Worm (Caenorhabditis elegans) whole organism, L4 larva: Measurements from ENCODE around the gene erfa-3.
A peak's percentile ranks its signal among the peaks of the same experiment; 100 is the strongest.

Source experiments
- F26F4.8 ChIP-seq: fragments of 200-800 bp; sonication (Bioruptor generic); conservative IDR thresholded peaks from 2 replicates; pipeline ENCODE4 v1.3.6; 2022; ENCODE audit warnings: missing genetic modification characterization, missing compliant biosample characterization
- R02D3.7 ChIP-seq: fragments of 150-350 bp; sonication (generic microtip); optimal IDR thresholded peaks from 3 replicates; lab custom pipeline; 2014; ENCODE audit warnings: missing biosample characterization, missing genetic modification characterization
- T20F7.1 ChIP-seq: fragments of 200-800 bp; sonication (Bioruptor generic); optimal IDR thresholded peaks from 2 replicates; lab custom pipeline; 2018; ENCODE audit warnings: mild to moderate bottlenecking, missing genetic modification characterization, missing compliant biosample characterization
- T26A8.4 ChIP-seq: fragments of 200-800 bp; sonication (Bioruptor generic); IDR thresholded peaks from 2 replicates; pipeline ENCODE4 v1.3.6; 2022; ENCODE audit warnings: missing genetic modification characterization, missing compliant biosample characterization
- ZK337.2 ChIP-seq: fragments of 200-800 bp; sonication (Bioruptor generic); IDR thresholded peaks from 2 replicates; pipeline ENCODE4 v1.3.6; 2022; ENCODE audit warnings: missing genetic modification reagents, missing genetic modification characterization, missing compliant biosample characterization
- aha-1 ChIP-seq: fragments of 150-350 bp; peaks from one replicate; lab custom pipeline; 2014; ENCODE audit warnings: missing biosample characterization, missing genetic modification characterization
- arid-1 ChIP-seq: fragments of 200-800 bp; sonication (Bioruptor generic); conservative IDR thresholded peaks from 2 replicates; pipeline ENCODE4 v1.3.6; 2022; ENCODE audit warnings: missing genetic modification reagents, missing genetic modification characterization, missing compliant biosample characterization
- ceh-28 ChIP-seq: fragments of 150-350 bp; optimal IDR thresholded peaks from 2 replicates; lab custom pipeline; 2014; ENCODE audit warnings: missing biosample characterization, missing genetic modification reagents, missing genetic modification characterization
- ceh-44 ChIP-seq: fragments of 200-800 bp; sonication (Bioruptor generic); IDR thresholded peaks from 2 replicates; pipeline ENCODE4 v1.3.6; 2022; ENCODE audit warnings: missing genetic modification reagents, missing genetic modification characterization, missing compliant biosample characterization
- ctbp-1 ChIP-seq: fragments of 200-800 bp; sonication (Bioruptor generic); IDR thresholded peaks from 2 replicates; pipeline ENCODE4 v1.3.6; 2022; ENCODE audit warnings: missing genetic modification reagents, missing genetic modification characterization, missing compliant biosample characterization
- daf-12 ChIP-seq: fragments of 150-350 bp; optimal IDR thresholded peaks from 2 replicates; lab custom pipeline; 2014; ENCODE audit warnings: missing biosample characterization, missing genetic modification reagents, missing genetic modification characterization
- daf-19 ChIP-seq: fragments of 200-800 bp; sonication (Bioruptor generic); conservative IDR thresholded peaks from 2 replicates; pipeline ENCODE4 v1.3.6; 2022; ENCODE audit warnings: missing genetic modification characterization, missing compliant biosample characterization
- dmd-9 ChIP-seq: fragments of 200-800 bp; sonication (Bioruptor generic); IDR thresholded peaks from 2 replicates; pipeline ENCODE4 v1.3.6; 2022; ENCODE audit warnings: missing genetic modification reagents, missing genetic modification characterization, missing compliant biosample characterization
- duxl-1 ChIP-seq: sonication (generic microtip); optimal IDR thresholded peaks from 2 replicates; lab custom pipeline; 2016; ENCODE audit warnings: mild to moderate bottlenecking, missing genetic modification characterization, moderate library complexity, missing compliant biosample characterization; ENCODE audit not compliant: poor library complexity
- dve-1 ChIP-seq: sonication (generic microtip); optimal IDR thresholded peaks from 2 replicates; lab custom pipeline; 2017; ENCODE audit warnings: antibody characterized with exemption, mild to moderate bottlenecking, missing genetic modification characterization, missing compliant biosample characterization; ENCODE audit not compliant: insufficient read depth
- fkh-10 ChIP-seq: fragments of 150-350 bp; optimal IDR thresholded peaks from 2 replicates; lab custom pipeline; 2014; ENCODE audit warnings: missing biosample characterization, missing genetic modification reagents, missing genetic modification characterization
- hif-1 ChIP-seq, 2 experiments: sonication (generic microtip); optimal IDR thresholded peaks; 2 replicates each; lab custom pipeline; 2016 to 2017; ENCODE audit warnings: missing compliant biosample characterization in 2 of 2, missing genetic modification characterization in 2 of 2, missing genetic modification reagents in 2 of 2, missing genotype in 2 of 2, mild to moderate bottlenecking in 1 of 2
- jun-1 ChIP-seq: fragments of 150-350 bp; optimal IDR thresholded peaks from 2 replicates; lab custom pipeline; 2014; ENCODE audit warnings: missing biosample characterization, missing genetic modification reagents, missing genetic modification characterization
- lin-1 ChIP-seq: fragments of 200-800 bp; sonication (Bioruptor generic); IDR thresholded peaks from 2 replicates; pipeline ENCODE4 v1.3.6; 2022; ENCODE audit warnings: missing genetic modification reagents, missing genetic modification characterization, missing compliant biosample characterization
- lin-29 ChIP-seq: fragments of 200-800 bp; sonication (Bioruptor generic); IDR thresholded peaks from 2 replicates; pipeline ENCODE4 v1.3.6; 2022; ENCODE audit warnings: missing genetic modification reagents, missing genetic modification characterization, missing compliant biosample characterization
- lin-39 ChIP-seq: fragments of 150-350 bp; optimal IDR thresholded peaks from 2 replicates; lab custom pipeline; 2014; ENCODE audit warnings: missing biosample characterization, missing genetic modification reagents, missing genetic modification characterization
- lsy-2 ChIP-seq, 2 experiments: fragments of 150-350 bp in 1 of 2; sonication (generic microtip) in 1 of 2; optimal IDR thresholded peaks; 2 replicates each; lab custom pipeline; 2014 to 2017; ENCODE audit warnings: missing biosample characterization in 2 of 2, missing genetic modification characterization in 2 of 2
- madf-5 ChIP-seq, 2 experiments: fragments of 200-800 bp; sonication (Bioruptor generic); IDR thresholded peaks; 2 replicates each; pipeline ENCODE4 v1.3.6; 2022; ENCODE audit warnings: missing compliant biosample characterization in 2 of 2, missing genetic modification characterization in 2 of 2
- madf-9 ChIP-seq: fragments of 200-800 bp; sonication (Bioruptor generic); conservative IDR thresholded peaks from 2 replicates; pipeline ENCODE4 v1.3.6; 2022; ENCODE audit warnings: missing genetic modification reagents, missing genetic modification characterization, missing compliant biosample characterization
- mep-1 ChIP-seq: fragments of 150-350 bp; sonication (generic microtip); optimal IDR thresholded peaks from 3 replicates; lab custom pipeline; 2014; ENCODE audit warnings: missing biosample characterization, missing genetic modification characterization
- nhr-102 ChIP-seq: sonication (generic microtip); optimal IDR thresholded peaks from 2 replicates; lab custom pipeline; 2016; ENCODE audit warnings: mild to moderate bottlenecking, missing genetic modification characterization, moderate library complexity, missing compliant biosample characterization
- nhr-25 ChIP-seq: sonication (generic microtip); optimal IDR thresholded peaks from 2 replicates; lab custom pipeline; 2017; ENCODE audit warnings: missing genetic modification characterization, mild to moderate bottlenecking, missing compliant biosample characterization, antibody characterized with exemption, moderate library complexity, borderline replicate concordance; ENCODE audit not compliant: insufficient read depth
- nhr-42 ChIP-seq: fragments of 200-800 bp; sonication (Bioruptor generic); IDR thresholded peaks from 2 replicates; pipeline ENCODE4 v1.3.6; 2022; ENCODE audit warnings: missing genetic modification characterization, missing compliant biosample characterization
- nhr-6 ChIP-seq: fragments of 150-350 bp; optimal IDR thresholded peaks from 2 replicates; lab custom pipeline; 2014; ENCODE audit warnings: missing biosample characterization, missing genetic modification characterization
- pha-4 ChIP-seq, 2 experiments: fragments of 150-350 bp in 1 of 2; fragments of 200-800 bp in 1 of 2; sonication (Bioruptor generic) in 1 of 2; IDR thresholded peaks in 1 of 2; optimal IDR thresholded peaks in 1 of 2; 2 replicates each; pipeline versions ENCODE4 v1.3.6 to Lab custom; 2014 to 2022; ENCODE audit warnings: missing genetic modification characterization in 2 of 2, missing genetic modification reagents in 2 of 2, missing biosample characterization in 1 of 2, missing compliant biosample characterization in 1 of 2
- rbr-2 ChIP-seq: sonication (generic microtip); optimal IDR thresholded peaks from 2 replicates; lab custom pipeline; 2016; ENCODE audit warnings: missing genotype, missing genetic modification characterization, missing compliant biosample characterization
- snpc-1.2 ChIP-seq: fragments of 200-800 bp; sonication (Bioruptor generic); IDR thresholded peaks from 2 replicates; pipeline ENCODE4 v1.3.6; 2022; ENCODE audit warnings: missing genetic modification reagents, missing genetic modification characterization, missing compliant biosample characterization
- snpc-4 ChIP-seq: fragments of 150-350 bp; optimal IDR thresholded peaks from 2 replicates; lab custom pipeline; 2014; ENCODE audit warnings: missing biosample characterization, missing genetic modification characterization
- spr-3 ChIP-seq: fragments of 200-800 bp; sonication (Bioruptor generic); optimal IDR thresholded peaks from 2 replicates; lab custom pipeline; 2018; ENCODE audit warnings: mild to moderate bottlenecking, missing genetic modification characterization, missing compliant biosample characterization
- tra-1 ChIP-seq: fragments of 200-800 bp; sonication (Bioruptor generic); IDR thresholded peaks from 2 replicates; pipeline ENCODE4 v1.3.6; 2022; ENCODE audit warnings: missing genetic modification reagents, missing genetic modification characterization, missing compliant biosample characterization
- unc-130 ChIP-seq: sonication (generic microtip); optimal IDR thresholded peaks from 2 replicates; lab custom pipeline; 2016; ENCODE audit warnings: missing genetic modification reagents, missing genetic modification characterization, missing compliant biosample characterization
- unc-39 ChIP-seq: sonication (generic microtip); optimal IDR thresholded peaks from 2 replicates; lab custom pipeline; 2017; ENCODE audit warnings: missing biosample characterization, missing genetic modification characterization
- unc-62 ChIP-seq, 3 experiments: fragments of 150-350 bp in 1 of 3; sonication (generic microtip); optimal IDR thresholded peaks in 2 of 3; peaks in 1 of 3; 1 replicate in 1 of 3; 2 replicates in 2 of 3; lab custom pipeline; 2014 to 2017; ENCODE audit warnings: missing biosample characterization in 3 of 3, missing genetic modification characterization in 3 of 3, missing genetic modification reagents in 3 of 3, missing genotype in 1 of 3
- vab-7 ChIP-seq: fragments of 200-800 bp; sonication (Bioruptor generic); IDR thresholded peaks from 2 replicates; pipeline ENCODE4 v1.3.6; 2022; ENCODE audit warnings: missing genetic modification reagents, missing genetic modification characterization, missing compliant biosample characterization
- zfp-3 ChIP-seq: fragments of 200-800 bp; sonication (Bioruptor generic); conservative IDR thresholded peaks from 2 replicates; pipeline ENCODE4 v1.3.6; 2022; ENCODE audit warnings: missing genetic modification reagents, missing genetic modification characterization, missing compliant biosample characterization
- zip-2 ChIP-seq: fragments of 150-350 bp; optimal IDR thresholded peaks from 2 replicates; lab custom pipeline; 2014; ENCODE audit warnings: missing biosample characterization, missing genetic modification characterization
- ztf-11 ChIP-seq: fragments of 150-350 bp; optimal IDR thresholded peaks from 2 replicates; lab custom pipeline; 2014; ENCODE audit warnings: missing biosample characterization, missing genetic modification characterization

The erfa-3 gene

ce11 chrV:11133516-11133915, 20.6 kb upstream of the erfa-3 start:
- TF ChIP-seq R02D3.7 (tag; lab: Kevin White, UChicago) (no peak), nhr-42 (no peak), vab-7 (GFP tag; lab: Robert Waterston, UW) (no peak), T26A8.4 (no peak), spr-3 (no peak), lin-39 (tag; lab: Kevin White, UChicago) (no peak), unc-39 (tag; lab: Kevin White, UChicago) (no peak), zfp-3 (GFP tag; lab: Robert Waterston, UW) (no peak), snpc-4 (tag; lab: Kevin White, UChicago) (no peak), zip-2 (no peak), dmd-9 (GFP tag; lab: Robert Waterston, UW) (no peak), ceh-44 (GFP tag; lab: Robert Waterston, UW) (no peak), madf-5 (GFP tag; IDR thresholded peaks at IDR 0.05; lab: Robert Waterston, UW) (no peak), ztf-11 (no peak), daf-19 (GFP tag; lab: Robert Waterston, UW) (no peak), ceh-28 (tag; lab: Kevin White, UChicago) (no peak), fkh-10 (no peak), ctbp-1 (GFP tag; lab: Robert Waterston, UW) (no peak), madf-9 (no peak), lin-1 (GFP tag; lab: Robert Waterston, UW) (no peak)

- TF ChIP-seq aha-1 (tag; lab: Kevin White, UChicago) = peak; percentile 70
- TF ChIP-seq unc-62 (GFP tag; optimal IDR thresholded peaks at IDR 0.05 in 1 of 2; lab: Kevin White, UChicago) = no peak
- no peak for TF ChIP-seq unc-62 (tag; optimal IDR thresholded peaks at IDR 0.05; lab: Kevin White, UChicago)
These were observed 18.9 kb upstream of the erfa-3 start for ce11 chrV:11131801-11132200.

DNA sequence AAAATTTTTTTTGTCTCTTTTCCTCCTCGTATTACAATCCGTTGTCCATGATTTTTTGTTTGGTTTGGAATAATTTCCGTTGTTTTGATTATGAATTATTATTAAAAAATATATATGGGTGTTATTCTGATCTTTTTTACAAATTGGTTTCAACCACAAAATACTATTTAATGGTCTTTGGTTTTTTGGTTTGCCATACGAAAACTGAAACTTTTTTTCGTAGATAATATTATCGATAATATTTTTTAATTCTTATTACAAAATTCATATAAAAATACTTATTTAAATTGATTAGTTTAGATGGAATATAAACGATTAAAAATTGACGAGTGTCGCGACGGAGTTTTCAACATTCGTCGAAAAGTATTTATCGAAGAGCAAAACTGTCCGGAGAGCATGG, 14.3 kb upstream of the erfa-3 start, which contains the start of gene jmjd-5:
TSS of gene jmjd-5 (plus strand) at position 301 of the 400 bp plus-strand sequence.
- TF ChIP-seq F26F4.8 (GFP tag; lab: Robert Waterston, UW) (no peak), daf-12 (tag; lab: Kevin White, UChicago) (no peak), jun-1 (tag; lab: Kevin White, UChicago) (no peak), arid-1 (no peak), ztf-11 (no peak), zip-2 (no peak), duxl-1 (no peak), nhr-102 (tag; lab: Kevin White, UChicago) (no peak), hif-1 (tag; optimal IDR thresholded peaks at IDR 0.05; lab: Kevin White, UChicago) (no peak)
- TF ChIP-seq, all 104 proteins: peak for 0

DNA sequence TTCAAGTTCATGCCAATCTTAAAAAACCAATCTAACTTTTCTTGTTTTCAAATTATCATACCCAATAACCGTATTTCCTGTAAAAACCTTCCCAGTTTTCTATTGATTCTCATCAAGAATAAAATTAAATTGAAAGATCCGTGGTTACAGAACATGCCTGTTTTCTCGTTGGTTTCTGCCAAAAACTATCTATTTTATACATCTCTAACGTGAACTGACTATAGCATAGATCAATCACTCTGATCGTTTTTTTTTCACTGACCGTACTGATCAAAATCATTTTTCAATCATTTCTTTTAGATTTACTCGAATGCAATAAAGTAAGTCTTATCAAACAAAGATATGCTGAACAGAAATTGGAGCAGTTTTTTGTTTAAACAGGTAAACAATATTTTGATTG, 12.0 kb upstream of the erfa-3 start, which contains the start of gene C06H2.2:
TSS of gene C06H2.2 (plus strand) at position 301 of the 400 bp plus-strand sequence.
- peak; percentile 48 for TF ChIP-seq T20F7.1 (GFP tag; lab: Kevin White, UChicago)
- TF ChIP-seq unc-39 (tag; lab: Kevin White, UChicago) = no peak

- TF ChIP-seq dmd-9 (GFP tag; lab: Robert Waterston, UW) (peak; percentile 78), lsy-2 (tag; optimal IDR thresholded peaks at IDR 0.05; lab: Kevin White, UChicago) (peak in 1 of 2 experiments; percentile 67), nhr-25 (tag; lab: Kevin White, UChicago) (peak; percentile 52), ctbp-1 (GFP tag; lab: Robert Waterston, UW) (peak; percentile 20; the same call in 1 of the 2 replicates), unc-130 (GFP tag; lab: Kevin White, UChicago) (peak; percentile 96), duxl-1 (peak; percentile 31), spr-3 (no peak), unc-39 (tag; lab: Kevin White, UChicago) (no peak), ZK337.2 (GFP tag; lab: Robert Waterston, UW) (peak; percentile 86; the same call in 1 of the 2 replicates), tra-1 (peak; percentile 65; the same call in 1 of the 2 replicates), lin-29 (GFP tag; lab: Robert Waterston, UW) (no peak), rbr-2 (tag; lab: Kevin White, UChicago) (peak; percentile 57), dve-1 (peak; percentile 68), pha-4 (GFP tag; IDR thresholded peaks at IDR 0.05; lab: Robert Waterston, UW) (0 out of 2 replicates have a peak, but pooled peaks have one; percentile 14), pha-4 (tag; optimal IDR thresholded peaks at IDR 0.05; lab: Kevin White, UChicago) (no peak), mep-1 (tag; lab: Kevin White, UChicago) (peak; percentile 81), snpc-1.2 (GFP tag; lab: Robert Waterston, UW) (no peak), nhr-6 (tag; lab: Kevin White, UChicago) (peak; percentile 68), T20F7.1 (GFP tag; lab: Kevin White, UChicago) (peak; percentile 68)
These were observed 11.0 kb upstream of the erfa-3 start, which contains the start of the genes atp-5 and lmtr-3 for ce11 chrV:11123817-11124337. Gene atp-5, minus strand, starts transcription at chrV:11123867. Gene lmtr-3, plus strand, starts transcription at chrV:11124186.
